Fruit fly (Drosophila melanogaster) whole organism, adult: Measurements from ENCODE around the gene Nemp.
A peak's percentile ranks its signal among the peaks of the same experiment; 100 is the strongest.

Source experiments
- CG11617 ChIP-seq: fragments of 200-800 bp; sonication (Bioruptor generic); optimal IDR thresholded peaks from 2 replicates; lab custom pipeline; 2017; ENCODE audit warnings: mild to moderate bottlenecking, missing biosample characterization, missing genetic modification reagents, missing genetic modification characterization
- CG14711 ChIP-seq: fragments of 200-800 bp; sonication (Bioruptor generic); optimal IDR thresholded peaks from 2 replicates; lab custom pipeline; 2018; ENCODE audit warnings: missing biosample characterization, mild to moderate bottlenecking, missing genetic modification characterization, moderate library complexity

Gene Nemp

dm6 chrX:16607828-16608227, 47.0 kb downstream of the Nemp start:
- TF ChIP-seq CG14711 (tag; lab: Kevin White, UChicago) (peak; percentile 71), CG11617 (GFP tag; lab: Kevin White, UChicago) (no peak)
